Worm (Caenorhabditis elegans): Measurements from ENCODE around the gene W02F12.2.

ce11 chrV:6681501-6681900 is 16.0 kb downstream of the W02F12.2 start, which contains the start of gene egl-46:
- TF ChIP-seq klf-2 (GFP tag; conservative IDR thresholded peaks at IDR 0.05) (no peak), med-1 (GFP tag; optimal IDR thresholded peaks at IDR 0.05; ENCODE audit: insufficient read depth) (no peak), cog-1 (tag; optimal IDR thresholded peaks at IDR 0.05) (no peak)

Data from whole organism, midembryonic.